Fruit fly (Drosophila melanogaster): ENCODE data around the gene CG31869.
A peak's percentile ranks its signal among the peaks of the same experiment; 100 is the strongest.

Gene CG31869

DNA sequence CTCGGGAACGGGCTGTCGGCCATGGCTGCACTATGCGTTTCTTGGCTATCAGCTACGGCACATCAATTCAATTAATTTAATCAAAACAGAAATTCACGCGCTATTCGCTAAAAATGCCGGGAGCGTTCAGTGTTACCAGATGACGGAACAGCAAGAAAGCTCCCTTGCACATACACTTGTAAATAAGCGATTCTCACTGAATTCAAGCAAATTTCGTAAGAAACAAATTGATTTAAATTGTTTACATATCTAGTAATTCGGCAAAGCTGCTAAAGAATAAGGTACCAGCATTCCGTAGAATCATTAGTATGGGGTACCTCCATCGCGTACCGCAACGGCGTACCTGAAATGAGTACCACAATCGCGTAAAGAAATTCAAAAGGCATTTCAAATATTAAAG lies 65.0 kb downstream of the CG31869 start, which contains the start of gene Nup107 (continued):
- no peak for TF ChIP-seq CG11696 (GFP tag; IDR thresholded peaks at IDR 0.05)
- 0 out of 2 replicates have a peak, but pooled peaks have one; percentile 15 for TF ChIP-seq CG14441 (GFP tag; IDR thresholded peaks at IDR 0.05)
- no peak for TF ChIP-seq CG17186 (GFP tag; optimal IDR thresholded peaks at IDR 0.05)
- no peak for TF ChIP-seq Xrp1 (GFP tag; IDR thresholded peaks at IDR 0.05)
- no peak for TF ChIP-seq CG2202 (tag; optimal IDR thresholded peaks at IDR 0.05)
- no peak for TF ChIP-seq CG32772 (GFP tag; IDR thresholded peaks at IDR 0.05)
- no peak for TF ChIP-seq CG6791 (GFP tag; IDR thresholded peaks at IDR 0.05; ENCODE audit: partially characterized antibody)
- no peak for TF ChIP-seq CG11695 (GFP tag; IDR thresholded peaks at IDR 0.05)
- TF ChIP-seq fd102C (GFP tag; optimal IDR thresholded peaks at IDR 0.05): no peak
- TF ChIP-seq CG12071 (GFP tag; optimal IDR thresholded peaks at IDR 0.05): no peak
- no peak for TF ChIP-seq NC2α (GFP tag; optimal IDR thresholded peaks at IDR 0.05)
- no peak for TF ChIP-seq CG12942 (GFP tag; optimal IDR thresholded peaks at IDR 0.05)
- TF ChIP-seq rib (GFP tag; IDR thresholded peaks at IDR 0.05): no peak
- TF ChIP-seq CG15479 (GFP tag; optimal IDR thresholded peaks at IDR 0.05): no peak
- peak; percentile 59 for TF ChIP-seq CG9437 (GFP tag; optimal IDR thresholded peaks at IDR 0.05)
- no peak for TF ChIP-seq hbn (GFP tag; IDR thresholded peaks at IDR 0.05; ENCODE audit: partially characterized antibody)
- TF ChIP-seq pfk (GFP tag; optimal IDR thresholded peaks at IDR 0.05): no peak
- no peak for TF ChIP-seq da (GFP tag; optimal IDR thresholded peaks at IDR 0.05)
- no peak for TF ChIP-seq CG10274 (GFP tag; optimal IDR thresholded peaks at IDR 0.05)
- no peak for TF ChIP-seq Hmx (GFP tag; optimal IDR thresholded peaks at IDR 0.05)
- TF ChIP-seq slbo (GFP tag; IDR thresholded peaks at IDR 0.05): peak; percentile 54; the same call in 1 of the 2 replicates
- TF ChIP-seq pum (GFP tag; optimal IDR thresholded peaks at IDR 0.05): no peak
- no peak for TF ChIP-seq salm (tag; optimal IDR thresholded peaks at IDR 0.05)
- no peak for TF ChIP-seq CG6854 (GFP tag; optimal IDR thresholded peaks at IDR 0.05)
- TF ChIP-seq phol (tag; optimal IDR thresholded peaks at IDR 0.05): peak; percentile 62
- no peak for TF ChIP-seq gcm (GFP tag; optimal IDR thresholded peaks at IDR 0.05)
- TF ChIP-seq CG15011 (GFP tag; optimal IDR thresholded peaks at IDR 0.05): no peak
- TF ChIP-seq Hey (tag; optimal IDR thresholded peaks at IDR 0.05): no peak
- TF ChIP-seq CG10654 (GFP tag; optimal IDR thresholded peaks at IDR 0.05): no peak
- peak; percentile 1 for TF ChIP-seq CG7786 (GFP tag; optimal IDR thresholded peaks at IDR 0.05)
- TF ChIP-seq esg (GFP tag; conservative IDR thresholded peaks at IDR 0.05): no peak
- TF ChIP-seq Camta (GFP tag; optimal IDR thresholded peaks at IDR 0.05): no peak
- TF ChIP-seq CG1647 (GFP tag; optimal IDR thresholded peaks at IDR 0.05): no peak
- TF ChIP-seq Myb (GFP tag; optimal IDR thresholded peaks at IDR 0.05): peak; percentile 18
- no peak for TF ChIP-seq Trl (optimal IDR thresholded peaks at IDR 0.05)
- peak; percentile 26 for TF ChIP-seq Trl (GFP tag; optimal IDR thresholded peaks at IDR 0.05)
- TF ChIP-seq sisA (GFP tag; IDR thresholded peaks at IDR 0.05): no peak
- peak; percentile 73 for TF ChIP-seq E2f2 (GFP tag; IDR thresholded peaks at IDR 0.05)
- no peak for TF ChIP-seq CG13624 (GFP tag; optimal IDR thresholded peaks at IDR 0.05)
- no peak for TF ChIP-seq gcm2 (GFP tag; optimal IDR thresholded peaks at IDR 0.05)
- peak; percentile 22 for TF ChIP-seq CG4617 (GFP tag; optimal IDR thresholded peaks at IDR 0.05; ENCODE audit: borderline replicate concordance)
- no peak for TF ChIP-seq CG14667 (GFP tag; IDR thresholded peaks at IDR 0.05)
- peak; percentile 40 for TF ChIP-seq grau (tag; optimal IDR thresholded peaks at IDR 0.05)
- TF ChIP-seq Gug (GFP tag; IDR thresholded peaks at IDR 0.05): no peak
- TF ChIP-seq yki (optimal IDR thresholded peaks at IDR 0.05): no peak
- peak; percentile 43; the same call in 1 of the 3 replicates for TF ChIP-seq CG34422 (GFP tag; IDR thresholded peaks at IDR 0.05)
- TF ChIP-seq nom (GFP tag; optimal IDR thresholded peaks at IDR 0.05): no peak
- TF ChIP-seq twi (tag; optimal IDR thresholded peaks at IDR 0.05): no peak
- TF ChIP-seq NFAT (GFP tag; IDR thresholded peaks at IDR 0.05): 0 out of 2 replicates have a peak, but pooled peaks have one; percentile 7
- TF ChIP-seq wdn (GFP tag; IDR thresholded peaks at IDR 0.05): no peak
- no peak for TF ChIP-seq Spps (tag; optimal IDR thresholded peaks at IDR 0.05)
- peak; percentile 18 for TF ChIP-seq nerfin-1 (tag; optimal IDR thresholded peaks at IDR 0.05)
- no peak for TF ChIP-seq CG15269 (tag; optimal IDR thresholded peaks at IDR 0.05)
